Fruit fly (Drosophila melanogaster) whole organism, adult: ENCODE measurements around the gene CG3546.
A peak's percentile ranks its signal among the peaks of the same experiment; 100 is the strongest.

Experiments
- CG5204 ChIP-seq: fragments of 200-800 bp; sonication (Bioruptor generic); optimal IDR thresholded peaks from 2 replicates; lab custom pipeline; 2016; ENCODE audit warnings: missing biosample characterization, missing genetic modification characterization
- bab1 ChIP-seq: fragments of 200-800 bp; sonication (Bioruptor generic); optimal IDR thresholded peaks from 3 replicates; lab custom pipeline; 2019; ENCODE audit warnings: missing biosample characterization, mild to moderate bottlenecking, missing genetic modification characterization, moderate library complexity
- kay ChIP-seq: fragments of 200-800 bp; sonication (Bioruptor generic); peaks from one replicate; lab custom pipeline; 2016; ENCODE audit warnings: missing biosample characterization, missing genetic modification characterization, borderline replicate concordance
- tj ChIP-seq: fragments of 200-800 bp; sonication (Bioruptor generic); optimal IDR thresholded peaks from 3 replicates; lab custom pipeline; 2017; ENCODE audit warnings: missing biosample characterization, mild to moderate bottlenecking, missing genetic modification characterization, moderate library complexity

dm6 chrX:4604553-4604952, 46.7 kb downstream of the CG3546 start:
- TF ChIP-seq bab1 (no peak), CG5204 (GFP tag; lab: Kevin White, UChicago) (no peak), tj (GFP tag; lab: Kevin White, UChicago) (peak; percentile 90), kay (no peak)
